Fruit fly (Drosophila melanogaster): ENCODE data around the gene Strump.

DNA sequence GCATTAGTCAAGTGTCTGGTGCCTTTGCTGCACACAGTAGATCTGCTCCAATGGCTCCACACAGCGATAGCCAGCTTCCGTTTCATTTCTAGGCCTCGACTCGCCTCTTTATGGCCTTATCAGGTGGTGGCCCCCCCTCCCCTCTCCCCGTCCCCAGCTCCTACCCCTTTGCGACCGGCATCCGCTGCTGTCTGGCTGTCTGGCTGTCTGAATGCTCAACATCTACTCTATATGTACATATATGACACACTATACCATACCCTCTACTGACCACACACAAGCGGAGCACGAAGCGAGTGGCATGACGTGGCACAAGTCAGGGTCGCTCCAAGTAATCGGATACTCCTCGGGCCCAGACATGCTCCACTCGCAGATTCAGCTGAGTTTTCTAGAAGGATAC lies 36.5 kb downstream of the Strump start:
- TF ChIP-seq CG8478 (optimal IDR thresholded peaks at IDR 0.05): no peak
- no peak for TF ChIP-seq CTCF (optimal IDR thresholded peaks at IDR 0.05)

Data from S2 (cell line).